Worm (Caenorhabditis elegans): ENCODE results near the gene C03H12.1.

DNA sequence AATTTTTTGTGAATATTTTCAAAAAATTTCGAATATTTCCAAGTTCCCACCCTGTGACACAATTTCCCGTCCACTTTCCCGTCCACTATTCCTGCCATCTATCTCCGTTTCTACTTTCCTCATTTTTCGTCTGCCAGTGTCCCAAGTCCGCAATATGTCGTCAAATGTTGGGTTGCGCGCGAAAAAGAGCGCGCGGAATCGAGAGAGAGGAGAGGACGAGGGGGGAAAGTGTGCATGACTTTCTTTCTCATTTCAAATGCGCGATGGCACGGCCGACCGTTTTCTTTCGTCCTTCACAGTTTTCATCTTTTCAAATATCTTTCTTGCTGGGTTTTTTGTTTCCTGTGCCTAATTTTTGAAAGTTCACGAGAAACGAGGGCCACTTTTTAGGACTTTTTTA lies 35.7 kb downstream of the C03H12.1 start:
- TF ChIP-seq ceh-18 (tag; optimal IDR thresholded peaks at IDR 0.05) (no peak), elt-2 (tag; optimal IDR thresholded peaks at IDR 0.05) (no peak), fkh-10 (GFP tag; optimal IDR thresholded peaks at IDR 0.05) (no peak), dve-1 (tag; optimal IDR thresholded peaks at IDR 0.05) (no peak), rnt-1 (tag; optimal IDR thresholded peaks at IDR 0.05) (no peak), hlh-8 (tag; optimal IDR thresholded peaks at IDR 0.05) (no peak), tbx-7 (tag; optimal IDR thresholded peaks at IDR 0.05) (no peak), Y22D7AL.16 (tag; optimal IDR thresholded peaks at IDR 0.05) (no peak), fkh-6 (tag; optimal IDR thresholded peaks at IDR 0.05) (no peak), pqm-1 (tag; optimal IDR thresholded peaks at IDR 0.05) (no peak)
